Worm (Caenorhabditis elegans) whole organism, midembryonic: ENCODE results near the gene C09F9.1.

ENCODE experiments used
- T22C8.4 ChIP-seq: fragments of 200-800 bp; sonication (Bioruptor generic); IDR thresholded peaks from 2 replicates; pipeline ENCODE4 v1.3.6; 2022; ENCODE audit warnings: missing genetic modification characterization, missing compliant biosample characterization
- cog-1 ChIP-seq: sonication (generic microtip); optimal IDR thresholded peaks from 2 replicates; lab custom pipeline; 2016; ENCODE audit warnings: missing genetic modification characterization, missing compliant biosample characterization
- flt-1 ChIP-seq: fragments of 200-800 bp; sonication (Bioruptor generic); IDR thresholded peaks from 2 replicates; pipeline ENCODE4 v1.3.6; 2022; ENCODE audit warnings: missing genetic modification characterization, missing compliant biosample characterization
- klf-2 ChIP-seq: fragments of 200-800 bp; sonication (Bioruptor generic); conservative IDR thresholded peaks from 2 replicates; pipeline ENCODE4 v1.3.6; 2022; ENCODE audit warnings: missing genetic modification reagents, missing genetic modification characterization, missing compliant biosample characterization
- med-1 ChIP-seq: sonication (generic microtip); optimal IDR thresholded peaks from 2 replicates; lab custom pipeline; 2017; ENCODE audit warnings: missing genetic modification characterization, mild to moderate bottlenecking, missing compliant biosample characterization, antibody characterized with exemption, missing genetic modification reagents; ENCODE audit not compliant: insufficient read depth
- ref-1 ChIP-seq: fragments of 200-800 bp; sonication (Bioruptor generic); conservative IDR thresholded peaks from 2 replicates; pipeline ENCODE4 v1.3.6; 2022; ENCODE audit warnings: missing genetic modification reagents, missing genetic modification characterization, missing compliant biosample characterization
- tab-1 ChIP-seq: fragments of 200-800 bp; sonication (Bioruptor generic); IDR thresholded peaks from 2 replicates; pipeline ENCODE4 v1.3.6; 2022; ENCODE audit warnings: missing genetic modification characterization, missing compliant biosample characterization
- ztf-23 ChIP-seq: fragments of 200-800 bp; sonication (Bioruptor generic); IDR thresholded peaks from 2 replicates; pipeline ENCODE4 v1.3.6; 2022; ENCODE audit warnings: missing genetic modification reagents, missing genetic modification characterization, missing compliant biosample characterization
- ztf-29 ChIP-seq: fragments of 200-800 bp; sonication (Bioruptor generic); IDR thresholded peaks from 2 replicates; pipeline ENCODE4 v1.3.6; 2022; ENCODE audit warnings: missing genetic modification reagents, missing genetic modification characterization, missing compliant biosample characterization

Gene C09F9.1

DNA sequence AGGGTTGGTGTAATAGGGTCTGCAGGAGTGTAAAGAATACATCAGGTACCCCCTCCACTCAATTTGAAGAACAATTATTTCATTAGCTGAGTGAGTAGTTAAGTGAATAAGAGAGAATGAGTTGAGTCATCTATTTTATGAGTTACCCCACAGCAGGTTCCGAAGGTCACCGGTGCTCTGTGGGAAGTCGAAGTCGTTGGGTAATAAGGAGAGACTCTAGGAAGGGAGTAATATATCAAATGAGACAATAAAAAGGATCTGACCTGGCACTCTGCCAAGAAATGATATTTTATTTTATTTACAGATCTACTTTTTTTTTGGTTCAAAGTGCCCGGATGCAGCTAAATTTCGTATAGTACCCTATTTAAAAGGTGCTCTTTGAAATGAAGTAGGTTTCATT lies at the start of gene C09F9.1:
C09F9.1 (plus strand) TSS at position 301 of the 400 bp plus-strand sequence.
- TF ChIP-seq cog-1 (tag; lab: Kevin White, UChicago) (no peak), ztf-29 (GFP tag; lab: Robert Waterston, UW) (no peak), ztf-23 (GFP tag; lab: Robert Waterston, UW) (no peak)

DNA sequence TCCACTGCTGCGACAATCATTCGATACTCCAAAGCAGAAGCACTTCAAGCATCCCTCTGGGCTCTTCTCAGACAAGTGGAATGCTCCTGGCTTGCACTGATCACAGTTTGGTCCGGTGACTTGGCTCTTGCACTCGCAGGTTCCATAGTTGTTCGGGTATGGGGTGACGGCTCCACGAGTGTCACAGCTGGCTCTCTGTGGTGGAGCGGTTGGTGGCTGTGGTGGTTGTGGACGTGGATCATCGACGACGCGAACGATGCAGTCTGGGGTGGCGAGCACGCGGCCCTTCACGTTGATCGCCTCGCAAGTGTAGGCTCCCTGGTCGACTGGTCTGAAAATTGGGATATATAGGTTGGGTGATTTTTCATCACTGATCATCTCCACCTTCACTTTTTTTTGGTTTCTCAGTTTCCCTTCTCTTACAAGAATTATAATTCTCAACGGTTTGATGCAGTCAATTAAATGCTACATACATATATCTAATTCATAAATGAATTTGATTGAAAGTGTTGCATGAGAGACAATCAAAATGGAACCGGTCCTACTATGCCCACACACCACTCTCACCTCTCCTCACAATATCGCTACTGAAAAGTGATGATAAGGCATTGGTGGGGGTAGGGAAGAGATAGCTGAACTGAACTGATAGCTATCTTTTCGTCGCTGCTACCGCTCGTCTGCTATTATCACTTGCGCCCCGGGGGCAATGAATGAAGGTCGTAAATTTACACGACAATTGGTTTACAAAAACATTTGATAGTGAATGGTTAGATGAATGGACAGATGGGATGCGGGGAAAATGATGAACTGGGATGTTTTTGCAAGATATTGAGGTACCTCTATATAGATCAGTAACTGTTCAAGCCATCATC lies 33.3 kb upstream of the C09F9.1 start:
- no peak for TF ChIP-seq T22C8.4 (GFP tag; lab: Robert Waterston, UW)
- no peak for TF ChIP-seq ref-1
- no peak for TF ChIP-seq med-1
- TF ChIP-seq ztf-29 (GFP tag; lab: Robert Waterston, UW) = no peak
- no peak for TF ChIP-seq tab-1
- TF ChIP-seq ztf-23 (GFP tag; lab: Robert Waterston, UW) = no peak
- TF ChIP-seq klf-2 (GFP tag; lab: Robert Waterston, UW) = no peak
- no peak for TF ChIP-seq cog-1 (tag; lab: Kevin White, UChicago)

- no peak for TF ChIP-seq T22C8.4 (GFP tag; lab: Robert Waterston, UW)
- no peak for TF ChIP-seq tab-1
- no peak for TF ChIP-seq ref-1
- no peak for TF ChIP-seq klf-2 (GFP tag; lab: Robert Waterston, UW)
- TF ChIP-seq ztf-23 (GFP tag; lab: Robert Waterston, UW) = no peak
- TF ChIP-seq cog-1 (tag; lab: Kevin White, UChicago) = no peak
- no peak for TF ChIP-seq ztf-29 (GFP tag; lab: Robert Waterston, UW)
- no peak for TF ChIP-seq med-1
Measured at ce11 chrII:14666274-14666673, 31.9 kb upstream of the C09F9.1 start.

DNA sequence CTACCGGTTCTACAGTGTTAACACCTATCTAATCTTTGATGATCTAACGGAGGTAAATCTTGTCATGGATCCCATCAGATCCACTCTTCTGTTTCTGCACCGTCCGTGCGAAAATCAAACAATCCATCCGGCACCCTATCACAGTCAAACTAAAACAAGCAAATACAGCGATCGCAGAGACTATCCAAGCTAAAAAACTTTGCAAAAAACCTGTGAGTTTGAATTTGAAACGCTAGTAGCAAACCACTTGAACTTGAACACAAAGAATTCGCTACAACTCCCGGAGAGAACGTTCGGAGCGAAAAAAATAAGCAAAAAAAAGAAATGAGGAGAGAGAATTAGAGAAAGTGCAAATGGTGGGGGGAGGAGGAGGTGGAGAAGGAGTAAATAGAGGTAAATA lies 29.5 kb upstream of the C09F9.1 start:
- TF ChIP-seq ztf-23 (GFP tag; lab: Robert Waterston, UW) (no peak), flt-1 (GFP tag; lab: Robert Waterston, UW) (no peak), cog-1 (tag; lab: Kevin White, UChicago) (no peak), ref-1 (no peak)

DNA sequence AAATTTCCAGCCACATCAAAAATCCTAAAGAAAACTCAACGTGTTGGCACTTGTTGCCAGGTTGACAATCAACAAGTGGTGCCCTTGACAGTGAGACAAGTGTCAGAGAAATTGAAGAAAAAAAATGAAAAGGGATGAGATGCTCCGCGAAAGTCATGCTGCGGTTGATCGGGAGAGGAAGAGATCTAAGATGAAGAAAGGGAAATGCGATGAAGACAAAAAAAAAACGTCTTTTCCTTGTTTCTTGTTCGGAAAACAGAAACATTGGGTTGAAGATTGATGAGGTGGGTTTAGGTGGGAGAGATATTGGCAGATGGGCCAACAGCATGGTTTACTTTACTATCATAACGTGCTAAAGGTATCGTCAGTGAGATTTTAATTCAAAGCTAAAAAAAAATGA lies 28.0 kb upstream of the C09F9.1 start:
- TF ChIP-seq klf-2 (GFP tag; lab: Robert Waterston, UW) (no peak), med-1 (no peak), tab-1 (no peak), ztf-23 (GFP tag; lab: Robert Waterston, UW) (no peak), ztf-29 (GFP tag; lab: Robert Waterston, UW) (no peak), cog-1 (tag; lab: Kevin White, UChicago) (no peak), T22C8.4 (GFP tag; lab: Robert Waterston, UW) (no peak), ref-1 (no peak), flt-1 (GFP tag; lab: Robert Waterston, UW) (no peak)

DNA sequence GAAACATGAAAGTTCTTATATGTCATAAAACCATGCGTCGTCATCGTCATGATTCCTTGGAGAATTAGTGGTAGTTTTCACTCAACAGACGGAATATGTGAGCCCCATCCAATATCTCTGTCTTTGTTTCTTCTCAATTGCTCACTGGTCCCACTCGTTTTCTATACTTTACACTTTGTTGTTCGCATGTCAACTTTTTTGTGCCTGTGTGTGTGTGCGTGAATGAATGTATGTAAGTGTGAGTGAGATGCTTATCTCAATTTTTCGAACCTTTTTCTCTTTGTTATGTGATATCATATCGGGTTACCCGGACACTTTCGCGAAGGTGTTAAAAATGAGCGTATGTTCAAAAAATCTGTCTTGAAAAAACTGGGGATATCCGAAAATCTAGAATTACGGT lies 26.1 kb upstream of the C09F9.1 start:
- TF ChIP-seq ref-1 (no peak), klf-2 (GFP tag; lab: Robert Waterston, UW) (no peak), flt-1 (GFP tag; lab: Robert Waterston, UW) (no peak), tab-1 (no peak), T22C8.4 (GFP tag; lab: Robert Waterston, UW) (no peak), cog-1 (tag; lab: Kevin White, UChicago) (no peak)

DNA sequence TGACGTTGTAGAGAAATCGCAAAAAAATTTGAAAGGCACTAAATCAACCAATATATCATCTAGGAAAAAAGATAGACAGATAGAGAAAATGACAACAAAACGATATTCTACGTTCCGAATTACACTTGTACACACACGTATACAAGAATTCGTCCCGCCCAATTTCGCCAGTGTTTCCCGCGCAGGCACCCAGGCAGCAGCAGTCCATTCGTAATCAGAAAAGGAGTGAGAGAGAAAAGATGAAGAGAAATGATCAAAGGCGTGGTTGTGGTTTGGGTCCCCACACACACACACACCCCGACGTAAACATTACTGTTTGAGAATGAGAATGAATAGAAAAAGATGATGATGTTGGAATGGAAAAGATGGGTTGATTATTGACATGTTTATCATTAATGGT lies 24.5 kb upstream of the C09F9.1 start:
- no peak for TF ChIP-seq klf-2 (GFP tag; lab: Robert Waterston, UW)
- TF ChIP-seq T22C8.4 (GFP tag; lab: Robert Waterston, UW) = no peak
- TF ChIP-seq med-1 = no peak
- no peak for TF ChIP-seq cog-1 (tag; lab: Kevin White, UChicago)
- no peak for TF ChIP-seq tab-1
- TF ChIP-seq ztf-29 (GFP tag; lab: Robert Waterston, UW) = no peak
- no peak for TF ChIP-seq ztf-23 (GFP tag; lab: Robert Waterston, UW)
- TF ChIP-seq ref-1 = no peak
- no peak for TF ChIP-seq flt-1 (GFP tag; lab: Robert Waterston, UW)

ce11 chrII:14678157-14678556 lies 20.0 kb upstream of the C09F9.1 start, which contains the start of gene hhat-1:
TSS of gene hhat-1 (plus strand) at chrII:14678457.
- TF ChIP-seq ref-1 (no peak), klf-2 (GFP tag; lab: Robert Waterston, UW) (no peak), tab-1 (no peak), cog-1 (tag; lab: Kevin White, UChicago) (no peak), ztf-23 (GFP tag; lab: Robert Waterston, UW) (no peak), flt-1 (GFP tag; lab: Robert Waterston, UW) (no peak), ztf-29 (GFP tag; lab: Robert Waterston, UW) (no peak), T22C8.4 (GFP tag; lab: Robert Waterston, UW) (no peak), med-1 (no peak)

ce11 chrII:14683646-14684045 lies 14.5 kb upstream of the C09F9.1 start:
- TF ChIP-seq ref-1 (no peak), ztf-29 (GFP tag; lab: Robert Waterston, UW) (no peak), cog-1 (tag; lab: Kevin White, UChicago) (no peak), klf-2 (GFP tag; lab: Robert Waterston, UW) (no peak), ztf-23 (GFP tag; lab: Robert Waterston, UW) (no peak), T22C8.4 (GFP tag; lab: Robert Waterston, UW) (no peak), tab-1 (no peak)

DNA sequence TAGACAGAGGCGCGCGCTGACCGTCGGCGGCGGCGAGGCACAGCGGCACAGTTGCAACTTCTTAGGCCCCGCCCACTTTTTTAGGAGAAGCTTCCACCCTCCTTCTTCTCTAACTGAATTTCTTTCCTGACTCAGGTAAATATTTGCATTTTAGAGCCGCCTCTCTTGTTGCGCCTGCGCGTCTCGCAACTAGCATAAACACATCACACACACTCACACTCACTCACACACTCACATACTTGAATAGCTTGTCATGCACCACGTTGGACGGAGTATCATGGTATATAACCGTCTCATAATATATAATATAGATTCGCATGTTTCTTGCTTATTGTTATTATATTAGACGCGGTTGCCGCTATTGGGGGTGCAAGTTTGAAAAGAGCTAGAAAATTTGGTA lies 13.8 kb upstream of the C09F9.1 start, which contains the start of gene unc-52:
unc-52 (minus strand) TSS at position 80 of the 400 bp plus-strand sequence.
- TF ChIP-seq flt-1 (GFP tag; lab: Robert Waterston, UW) = no peak
- TF ChIP-seq ztf-29 (GFP tag; lab: Robert Waterston, UW) = no peak
- TF ChIP-seq ref-1 = no peak
- no peak for TF ChIP-seq ztf-23 (GFP tag; lab: Robert Waterston, UW)
- TF ChIP-seq med-1 = no peak
- TF ChIP-seq tab-1 = no peak
- no peak for TF ChIP-seq T22C8.4 (GFP tag; lab: Robert Waterston, UW)
- TF ChIP-seq klf-2 (GFP tag; lab: Robert Waterston, UW) = no peak
- TF ChIP-seq cog-1 (tag; lab: Kevin White, UChicago) = no peak
